Fruit fly (Drosophila melanogaster) whole organism, embryonic: ENCODE data around the gene CG7430.

Experiments
- Ada2b ChIP-seq: fragments of 200-800 bp; sonication (Bioruptor generic); IDR thresholded peaks from 2 replicates; pipeline ENCODE4 v1.3.6; 2022; ENCODE audit warnings: missing biosample characterization, missing genetic modification characterization
- CG11085 ChIP-seq: fragments of 200-800 bp; sonication (Bioruptor generic); IDR thresholded peaks from 2 replicates; pipeline ENCODE4 v1.3.6; 2022; ENCODE audit warnings: missing biosample characterization, missing genetic modification characterization
- CG11398 ChIP-seq: fragments of 200-800 bp; sonication (Bioruptor generic); optimal IDR thresholded peaks from 2 replicates; lab custom pipeline; 2016; ENCODE audit warnings: missing biosample characterization, missing genetic modification characterization
- CG12769 ChIP-seq: fragments of 200-800 bp; sonication (Bioruptor generic); optimal IDR thresholded peaks from 2 replicates; lab custom pipeline; 2019; ENCODE audit warnings: missing biosample characterization, mild to moderate bottlenecking, missing genetic modification characterization, moderate library complexity
- CG14710 ChIP-seq: fragments of 200-800 bp; sonication (Bioruptor generic); optimal IDR thresholded peaks from 3 replicates; lab custom pipeline; 2019; ENCODE audit warnings: missing biosample characterization, mild to moderate bottlenecking, missing genetic modification characterization, moderate library complexity
- CG15479 ChIP-seq: fragments of 200-800 bp; sonication (Bioruptor generic); optimal IDR thresholded peaks from 3 replicates; lab custom pipeline; 2019; ENCODE audit warnings: missing biosample characterization, mild to moderate bottlenecking, missing genetic modification characterization, moderate library complexity
- CG1647 ChIP-seq: fragments of 200-800 bp; sonication (Bioruptor generic); optimal IDR thresholded peaks from 3 replicates; lab custom pipeline; 2016; ENCODE audit warnings: missing biosample characterization, missing genetic modification characterization
- CG16779 ChIP-seq: fragments of 200-800 bp; sonication (Bioruptor generic); IDR thresholded peaks from 2 replicates; pipeline ENCODE4 v1.3.6; 2022; ENCODE audit warnings: missing biosample characterization, missing genetic modification characterization
- CG17912 ChIP-seq: fragments of 200-800 bp; sonication (Bioruptor generic); optimal IDR thresholded peaks from 2 replicates; lab custom pipeline; 2018; ENCODE audit warnings: missing biosample characterization, mild to moderate bottlenecking, missing genetic modification characterization
- CG2678 ChIP-seq: fragments of 200-800 bp; sonication (Bioruptor generic); optimal IDR thresholded peaks from 3 replicates; lab custom pipeline; 2019; ENCODE audit warnings: missing biosample characterization, mild to moderate bottlenecking, missing genetic modification characterization, moderate library complexity
- CG32532 ChIP-seq: fragments of 200-800 bp; sonication (Bioruptor generic); IDR thresholded peaks from 2 replicates; pipeline ENCODE4 v1.3.6; 2022; ENCODE audit warnings: missing biosample characterization, missing genetic modification characterization
- CG3281 ChIP-seq: fragments of 200-800 bp; sonication (Bioruptor generic); optimal IDR thresholded peaks from 3 replicates; lab custom pipeline; 2017; ENCODE audit warnings: missing biosample characterization, mild to moderate bottlenecking, missing genetic modification characterization
- CG33557 ChIP-seq: fragments of 200-800 bp; sonication (Bioruptor generic); optimal IDR thresholded peaks from 2 replicates; lab custom pipeline; 2019; ENCODE audit warnings: missing biosample characterization, mild to moderate bottlenecking, missing genetic modification characterization, moderate library complexity
- CG3995 ChIP-seq: fragments of 200-800 bp; sonication (Bioruptor generic); optimal IDR thresholded peaks from 3 replicates; lab custom pipeline; 2016; ENCODE audit warnings: missing biosample characterization, missing genetic modification characterization
- CG4360 ChIP-seq: fragments of 200-800 bp; sonication (Bioruptor generic); IDR thresholded peaks from 2 replicates; pipeline ENCODE4 v1.3.6; 2022; ENCODE audit warnings: missing biosample characterization, missing genetic modification characterization
- CG4617 ChIP-seq: fragments of 200-800 bp; sonication (Bioruptor generic); optimal IDR thresholded peaks from 3 replicates; lab custom pipeline; 2016; ENCODE audit warnings: missing biosample characterization, missing genetic modification characterization, borderline replicate concordance
- CG7372 ChIP-seq: fragments of 200-800 bp; sonication (Bioruptor generic); IDR thresholded peaks from 2 replicates; pipeline ENCODE4 v1.3.6; 2022; ENCODE audit warnings: missing biosample characterization, missing genetic modification characterization
- CG7745 ChIP-seq: fragments of 200-800 bp; sonication (Bioruptor generic); optimal IDR thresholded peaks from 2 replicates; lab custom pipeline; 2018; ENCODE audit warnings: missing biosample characterization, mild to moderate bottlenecking, missing genetic modification characterization, moderate library complexity
- CG8290 ChIP-seq, 3 experiments: fragments of 200-800 bp; sonication (Bioruptor generic); optimal IDR thresholded peaks; 2 replicates each; lab custom pipeline; 2016 to 2019; ENCODE audit warnings: missing biosample characterization in 3 of 3, missing genetic modification characterization in 3 of 3, mild to moderate bottlenecking in 2 of 3, moderate library complexity in 1 of 3
- CG8765 ChIP-seq: fragments of 200-800 bp; sonication (Bioruptor generic); IDR thresholded peaks from 2 replicates; pipeline ENCODE4 v1.3.6; 2022; ENCODE audit warnings: missing biosample characterization, missing genetic modification characterization
- CG8924 ChIP-seq: fragments of 200-800 bp; optimal IDR thresholded peaks from 3 replicates; lab custom pipeline; 2019; ENCODE audit warnings: missing biosample characterization, mild to moderate bottlenecking, missing genetic modification characterization, moderate library complexity
- Camta ChIP-seq: fragments of 200-800 bp; sonication (Bioruptor generic); optimal IDR thresholded peaks from 2 replicates; lab custom pipeline; 2016; ENCODE audit warnings: missing biosample characterization, missing genetic modification characterization
- CrebB ChIP-seq: fragments of 200-800 bp; sonication (Bioruptor generic); optimal IDR thresholded peaks from 3 replicates; lab custom pipeline; 2018; ENCODE audit warnings: missing biosample characterization, mild to moderate bottlenecking, missing genetic modification characterization
- Dip3 ChIP-seq: fragments of 200-800 bp; sonication (Bioruptor generic); optimal IDR thresholded peaks from 3 replicates; lab custom pipeline; 2016; ENCODE audit warnings: missing biosample characterization, missing genetic modification characterization
- Drgx ChIP-seq: fragments of 200-800 bp; sonication (Bioruptor generic); IDR thresholded peaks from 2 replicates; pipeline ENCODE4 v1.3.6; 2022; ENCODE audit warnings: missing biosample characterization, missing genetic modification characterization
- Fer2 ChIP-seq: fragments of 200-800 bp; sonication (Bioruptor generic); optimal IDR thresholded peaks from 2 replicates; lab custom pipeline; 2018; ENCODE audit warnings: missing biosample characterization, mild to moderate bottlenecking, missing genetic modification characterization, moderate library complexity
- MBD-R2 ChIP-seq: fragments of 200-800 bp; sonication (Bioruptor generic); IDR thresholded peaks from 2 replicates; pipeline ENCODE4 v1.3.6; 2022; ENCODE audit warnings: missing biosample characterization, missing genetic modification characterization
- NC2β ChIP-seq: fragments of 200-800 bp; sonication (Bioruptor generic); optimal IDR thresholded peaks from 2 replicates; lab custom pipeline; 2016; ENCODE audit warnings: missing biosample characterization, missing genetic modification characterization
- Pdp1 ChIP-seq, 2 experiments: fragments of 200-800 bp; sonication (Bioruptor generic); optimal IDR thresholded peaks; 3 replicates each; lab custom pipeline; 2016; ENCODE audit warnings: missing biosample characterization in 2 of 2, missing genetic modification characterization in 2 of 2, mild to moderate bottlenecking in 1 of 2, moderate library complexity in 1 of 2
- Sin3A ChIP-seq: fragments of >200 bp; optimal IDR thresholded peaks from 2 replicates; lab custom pipeline; 2018
- TFAM ChIP-seq: fragments of 200-800 bp; sonication (Bioruptor generic); optimal IDR thresholded peaks from 2 replicates; lab custom pipeline; 2017; ENCODE audit warnings: missing biosample characterization, missing genetic modification characterization, inconsistent platforms
- Usf ChIP-seq: fragments of 200-800 bp; sonication (Bioruptor generic); optimal IDR thresholded peaks from 2 replicates; lab custom pipeline; 2017; ENCODE audit warnings: missing genotype, missing biosample characterization, missing genetic modification characterization
- Vsx1 ChIP-seq: fragments of 200-800 bp; sonication (Bioruptor generic); optimal IDR thresholded peaks from 2 replicates; lab custom pipeline; 2017; ENCODE audit warnings: missing biosample characterization, mild to moderate bottlenecking, missing genetic modification characterization, missing genetic modification reagents
- abd-A ChIP-seq: fragments of 200-800 bp; sonication (Bioruptor generic); optimal IDR thresholded peaks from 3 replicates; lab custom pipeline; 2019; ENCODE audit warnings: missing biosample characterization, mild to moderate bottlenecking, missing genetic modification characterization, moderate library complexity
- ac ChIP-seq: fragments of 200-800 bp; sonication (Bioruptor generic); optimal IDR thresholded peaks from 3 replicates; lab custom pipeline; 2017; ENCODE audit warnings: missing biosample characterization, mild to moderate bottlenecking, missing genetic modification characterization
- ato ChIP-seq: fragments of 200-800 bp; sonication (Bioruptor generic); IDR thresholded peaks from 2 replicates; pipeline ENCODE4 v1.3.6; 2022; ENCODE audit warnings: missing biosample characterization, missing genetic modification characterization; ENCODE audit not compliant: partially characterized antibody
- chif ChIP-seq, 2 experiments: fragments of 200-800 bp; sonication (Bioruptor generic); optimal IDR thresholded peaks; 3 replicates each; lab custom pipeline; 2016; ENCODE audit warnings: missing biosample characterization in 2 of 2, missing genetic modification characterization in 2 of 2
- dati ChIP-seq: fragments of 200-800 bp; sonication (Bioruptor generic); IDR thresholded peaks from 2 replicates; pipeline ENCODE4 v1.3.6; 2022; ENCODE audit warnings: missing biosample characterization, missing genetic modification characterization
- esg ChIP-seq: fragments of 200-800 bp; sonication (Bioruptor generic); conservative IDR thresholded peaks from 2 replicates; pipeline ENCODE4 v1.3.6; 2022; ENCODE audit warnings: missing biosample characterization, missing genetic modification characterization
- eve ChIP-seq, 2 experiments: fragments of >200 bp; optimal IDR thresholded peaks; 2 replicates each; lab custom pipeline; 2017; ENCODE audit warnings: missing biosample characterization in 2 of 2, missing genetic modification characterization in 2 of 2
- gsb ChIP-seq: fragments of 200-800 bp; sonication (Bioruptor generic); IDR thresholded peaks from 2 replicates; pipeline ENCODE4 v1.3.6; 2022; ENCODE audit warnings: missing biosample characterization, missing genetic modification characterization
- jumu ChIP-seq: fragments of 200-800 bp; sonication (Bioruptor generic); optimal IDR thresholded peaks from 3 replicates; lab custom pipeline; 2016; ENCODE audit warnings: missing biosample characterization, missing genetic modification characterization
- kni ChIP-seq: fragments of 200-800 bp; sonication (Bioruptor generic); optimal IDR thresholded peaks from 3 replicates; lab custom pipeline; 2017; ENCODE audit warnings: mild to moderate bottlenecking, missing biosample characterization, missing genetic modification reagents, missing genetic modification characterization
- luna ChIP-seq: fragments of 200-800 bp; sonication (Bioruptor generic); optimal IDR thresholded peaks from 2 replicates; lab custom pipeline; 2016; ENCODE audit warnings: missing biosample characterization, missing genetic modification characterization
- odd ChIP-seq: fragments of 200-800 bp; sonication (Bioruptor generic); optimal IDR thresholded peaks from 2 replicates; lab custom pipeline; 2017; ENCODE audit warnings: missing biosample characterization, mild to moderate bottlenecking, missing genetic modification characterization
- pita ChIP-seq: fragments of 200-800 bp; sonication (Bioruptor generic); optimal IDR thresholded peaks from 2 replicates; lab custom pipeline; 2017; ENCODE audit warnings: missing biosample characterization, mild to moderate bottlenecking, missing genetic modification characterization
- pzg ChIP-seq: fragments of 200-800 bp; sonication (Bioruptor generic); optimal IDR thresholded peaks from 3 replicates; lab custom pipeline; 2018; ENCODE audit warnings: missing biosample characterization, mild to moderate bottlenecking, missing genetic modification characterization, moderate library complexity
- run ChIP-seq: fragments of 200-800 bp; sonication (Bioruptor generic); optimal IDR thresholded peaks from 3 replicates; lab custom pipeline; 2018; ENCODE audit warnings: missing biosample characterization, mild to moderate bottlenecking, missing genetic modification characterization
- stwl ChIP-seq: fragments of 200-800 bp; sonication (Bioruptor generic); optimal IDR thresholded peaks from 3 replicates; lab custom pipeline; 2018; ENCODE audit warnings: missing biosample characterization, mild to moderate bottlenecking, missing genetic modification characterization, moderate library complexity
- tna ChIP-seq: fragments of 200-800 bp; sonication (Bioruptor generic); IDR thresholded peaks from 2 replicates; pipeline ENCODE4 v1.3.6; 2022; ENCODE audit warnings: missing biosample characterization, missing genetic modification characterization; ENCODE audit not compliant: partially characterized antibody
- z ChIP-seq: fragments of 200-800 bp; sonication (Bioruptor generic); IDR thresholded peaks from 3 replicates; pipeline ENCODE4 v1.3.6; 2022; ENCODE audit warnings: missing biosample characterization, missing genetic modification characterization

Gene CG7430

DNA sequence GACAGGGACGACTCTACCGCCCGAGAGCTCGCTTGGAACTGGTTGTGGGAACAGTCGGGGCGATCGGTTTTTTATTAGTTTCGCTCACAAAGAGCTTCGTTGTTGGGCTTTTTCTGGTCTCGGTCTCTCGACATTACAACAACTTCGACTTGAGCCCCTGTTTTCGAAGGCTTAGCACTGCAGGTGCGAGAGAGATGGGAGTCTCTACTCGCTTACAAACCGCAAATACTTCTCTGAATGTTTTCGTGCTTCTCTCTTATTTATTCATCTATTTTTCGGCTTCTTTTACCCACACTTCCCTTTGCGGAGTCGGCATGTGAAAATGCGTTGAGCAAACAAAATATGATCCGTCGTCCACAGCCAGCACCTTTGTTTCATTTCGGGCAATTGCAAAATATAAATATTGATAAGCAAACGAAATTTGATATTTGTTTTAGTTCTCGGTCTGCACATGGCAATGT, 49.1 kb downstream of the CG7430 start, which contains the start of gene Tsp74F (continued):
- peak; percentile 27 for TF ChIP-seq CrebB (tag; lab: Kevin White, UChicago)
- TF ChIP-seq Drgx (GFP tag; lab: Robert Waterston, UW) = 0 out of 2 replicates have a peak, but pooled peaks have one; percentile 24
- TF ChIP-seq CG7745 (tag; lab: Kevin White, UChicago) = no peak
- no peak for TF ChIP-seq CG11085 (GFP tag; lab: Robert Waterston, UW)
- peak; percentile 43; the same call in 1 of the 3 replicates for TF ChIP-seq z
- TF ChIP-seq pita = no peak
- no peak for TF ChIP-seq pzg (GFP tag; lab: Kevin White, UChicago)
- TF ChIP-seq stwl (tag; lab: Kevin White, UChicago) = no peak
- TF ChIP-seq luna (GFP tag; lab: Kevin White, UChicago) = no peak
- TF ChIP-seq CG33557 (GFP tag; lab: Kevin White, UChicago) = no peak
- no peak for TF ChIP-seq CG8290 (GFP tag; optimal IDR thresholded peaks at IDR 0.05; lab: Kevin White, UChicago)
- no peak for TF ChIP-seq CG8290 (tag; optimal IDR thresholded peaks at IDR 0.05; lab: Kevin White, UChicago)
- peak; percentile 27 for TF ChIP-seq odd (GFP tag; lab: Kevin White, UChicago)
- no peak for TF ChIP-seq NC2β
- TF ChIP-seq tna (GFP tag; lab: Robert Waterston, UW) = no peak
- TF ChIP-seq CG17912 (GFP tag; lab: Kevin White, UChicago) = no peak
- TF ChIP-seq Pdp1 (GFP tag; optimal IDR thresholded peaks at IDR 0.05; lab: Kevin White, UChicago) = no peak
- TF ChIP-seq Usf (GFP tag; lab: Kevin White, UChicago) = no peak
- TF ChIP-seq CG12769 (tag; lab: Kevin White, UChicago) = peak; percentile 16
- no peak for TF ChIP-seq Ada2b (GFP tag; lab: Robert Waterston, UW)
- TF ChIP-seq CG11398 (GFP tag; lab: Kevin White, UChicago) = no peak
- TF ChIP-seq MBD-R2 (GFP tag; lab: Robert Waterston, UW) = no peak
- no peak for TF ChIP-seq esg (GFP tag; lab: Robert Waterston, UW)
- no peak for TF ChIP-seq ato (GFP tag; lab: Robert Waterston, UW)
- TF ChIP-seq ac = no peak
- no peak for TF ChIP-seq CG7372 (GFP tag; lab: Robert Waterston, UW)
- TF ChIP-seq CG8924 (tag; lab: Kevin White, UChicago) = no peak
- TF ChIP-seq eve (GFP tag; optimal IDR thresholded peaks at IDR 0.05; lab: Kevin White, UChicago) = no peak
- no peak for TF ChIP-seq CG3281
- TF ChIP-seq Camta (GFP tag; lab: Kevin White, UChicago) = no peak
- no peak for TF ChIP-seq CG15479 (GFP tag; lab: Kevin White, UChicago)
- peak; percentile 61 for TF ChIP-seq kni (GFP tag; lab: Kevin White, UChicago)
- TF ChIP-seq chif (GFP tag; optimal IDR thresholded peaks at IDR 0.05; lab: Kevin White, UChicago) = no peak
- no peak for TF ChIP-seq TFAM
- TF ChIP-seq jumu (GFP tag; lab: Kevin White, UChicago) = no peak
- no peak for TF ChIP-seq abd-A (tag; lab: Kevin White, UChicago)
- TF ChIP-seq CG14710 (tag; lab: Kevin White, UChicago) = no peak
- no peak for TF ChIP-seq CG16779
- no peak for TF ChIP-seq CG2678 (tag; lab: Kevin White, UChicago)
- peak; percentile 70 for TF ChIP-seq CG4360 (GFP tag; lab: Robert Waterston, UW)
- no peak for TF ChIP-seq CG8765
- TF ChIP-seq dati (GFP tag; lab: Robert Waterston, UW) = no peak
- no peak for TF ChIP-seq CG4617 (GFP tag; lab: Kevin White, UChicago)
- TF ChIP-seq run (tag; lab: Kevin White, UChicago) = peak; percentile 75
- no peak for TF ChIP-seq Dip3
- no peak for TF ChIP-seq gsb (GFP tag; lab: Robert Waterston, UW)
- no peak for TF ChIP-seq Vsx1 (GFP tag; lab: Kevin White, UChicago)
- no peak for TF ChIP-seq CG32532
- no peak for TF ChIP-seq Sin3A (lab: Kevin White, UChicago)
- no peak for TF ChIP-seq Fer2 (tag; lab: Kevin White, UChicago)
- no peak for TF ChIP-seq CG1647 (GFP tag; lab: Kevin White, UChicago)
- TF ChIP-seq CG3995 = no peak
